Fruit fly (Drosophila melanogaster): ENCODE results near the gene CG1637.

CG1637 gene

dm6 chrX:10893208-10893607 is 15.5 kb upstream of the CG1637 start:
- TF ChIP-seq psq (optimal IDR thresholded peaks at IDR 0.05), result no peak
- TF ChIP-seq ttk (optimal IDR thresholded peaks at IDR 0.05), result no peak
- TF ChIP-seq Sin3A (optimal IDR thresholded peaks at IDR 0.05), result no peak
- no peak for TF ChIP-seq Myc (optimal IDR thresholded peaks at IDR 0.05)
- no peak for TF ChIP-seq h (optimal IDR thresholded peaks at IDR 0.05)
- no peak for TF ChIP-seq insv (optimal IDR thresholded peaks at IDR 0.05)

- TF ChIP-seq insv (optimal IDR thresholded peaks at IDR 0.05), result no peak
- TF ChIP-seq h (optimal IDR thresholded peaks at IDR 0.05), result no peak
- no peak for TF ChIP-seq Myc (optimal IDR thresholded peaks at IDR 0.05)
- no peak for TF ChIP-seq Sin3A (optimal IDR thresholded peaks at IDR 0.05)
- no peak for TF ChIP-seq psq (optimal IDR thresholded peaks at IDR 0.05)
- TF ChIP-seq ttk (optimal IDR thresholded peaks at IDR 0.05), result no peak
Observed at dm6 chrX:10891150-10891549, 13.5 kb upstream of the CG1637 start, which contains the start of gene Ork1. Ork1 (minus strand) TSS chrX:10891250.

dm6 chrX:10889955-10890617 is 12.4 kb upstream of the CG1637 start:
- TF ChIP-seq Sin3A (optimal IDR thresholded peaks at IDR 0.05) (no peak), ttk (optimal IDR thresholded peaks at IDR 0.05) (no peak), insv (optimal IDR thresholded peaks at IDR 0.05) (no peak), Myc (optimal IDR thresholded peaks at IDR 0.05) (no peak), h (optimal IDR thresholded peaks at IDR 0.05) (no peak), psq (optimal IDR thresholded peaks at IDR 0.05) (no peak)

dm6 chrX:10887643-10888042 is 9.9 kb upstream of the CG1637 start:
- no peak for TF ChIP-seq Sin3A (optimal IDR thresholded peaks at IDR 0.05)
- no peak for TF ChIP-seq insv (optimal IDR thresholded peaks at IDR 0.05)
- no peak for TF ChIP-seq ttk (optimal IDR thresholded peaks at IDR 0.05)
- no peak for TF ChIP-seq Myc (optimal IDR thresholded peaks at IDR 0.05)
- no peak for TF ChIP-seq psq (optimal IDR thresholded peaks at IDR 0.05)
- no peak for TF ChIP-seq h (optimal IDR thresholded peaks at IDR 0.05)

dm6 chrX:10886418-10886817 is 8.7 kb upstream of the CG1637 start:
- no peak for TF ChIP-seq Sin3A (optimal IDR thresholded peaks at IDR 0.05)
- no peak for TF ChIP-seq psq (optimal IDR thresholded peaks at IDR 0.05)
- no peak for TF ChIP-seq h (optimal IDR thresholded peaks at IDR 0.05)

- no peak for TF ChIP-seq ttk (optimal IDR thresholded peaks at IDR 0.05)
- no peak for TF ChIP-seq psq (optimal IDR thresholded peaks at IDR 0.05)
- TF ChIP-seq Sin3A (optimal IDR thresholded peaks at IDR 0.05), result no peak
- no peak for TF ChIP-seq Myc (optimal IDR thresholded peaks at IDR 0.05)
- no peak for TF ChIP-seq insv (optimal IDR thresholded peaks at IDR 0.05)
- TF ChIP-seq h (optimal IDR thresholded peaks at IDR 0.05), result no peak
Observed at dm6 chrX:10883740-10884139, 6.0 kb upstream of the CG1637 start.

dm6 chrX:10882786-10883185 is 5.1 kb upstream of the CG1637 start:
- TF ChIP-seq insv (optimal IDR thresholded peaks at IDR 0.05), result no peak
- TF ChIP-seq Sin3A (optimal IDR thresholded peaks at IDR 0.05), result no peak
- TF ChIP-seq Myc (optimal IDR thresholded peaks at IDR 0.05), result no peak
- no peak for TF ChIP-seq psq (optimal IDR thresholded peaks at IDR 0.05)
- no peak for TF ChIP-seq ttk (optimal IDR thresholded peaks at IDR 0.05)
- no peak for TF ChIP-seq h (optimal IDR thresholded peaks at IDR 0.05)

dm6 chrX:10876451-10876850 is 1.2 kb downstream of the CG1637 start:
- no peak for TF ChIP-seq insv (optimal IDR thresholded peaks at IDR 0.05)
- no peak for TF ChIP-seq psq (optimal IDR thresholded peaks at IDR 0.05)
- no peak for TF ChIP-seq ttk (optimal IDR thresholded peaks at IDR 0.05)
- no peak for TF ChIP-seq h (optimal IDR thresholded peaks at IDR 0.05)
- TF ChIP-seq Sin3A (optimal IDR thresholded peaks at IDR 0.05), result no peak
- no peak for TF ChIP-seq Myc (optimal IDR thresholded peaks at IDR 0.05)

- TF ChIP-seq insv (optimal IDR thresholded peaks at IDR 0.05) (no peak), h (optimal IDR thresholded peaks at IDR 0.05) (no peak), ttk (optimal IDR thresholded peaks at IDR 0.05) (no peak), psq (optimal IDR thresholded peaks at IDR 0.05) (no peak), Sin3A (optimal IDR thresholded peaks at IDR 0.05) (no peak), Myc (optimal IDR thresholded peaks at IDR 0.05) (no peak)
Observed at dm6 chrX:10869045-10869444, 8.6 kb downstream of the CG1637 start, which contains the start of gene CG2157. CG2157 (plus strand) TSS chrX:10869284.

- TF ChIP-seq Sin3A (optimal IDR thresholded peaks at IDR 0.05) (no peak), Myc (optimal IDR thresholded peaks at IDR 0.05) (no peak), psq (optimal IDR thresholded peaks at IDR 0.05) (no peak), ttk (optimal IDR thresholded peaks at IDR 0.05) (no peak), h (optimal IDR thresholded peaks at IDR 0.05) (no peak), insv (optimal IDR thresholded peaks at IDR 0.05) (no peak)
Observed at dm6 chrX:10867692-10868091, 10.0 kb downstream of the CG1637 start.

- TF ChIP-seq insv (optimal IDR thresholded peaks at IDR 0.05), result no peak
- TF ChIP-seq Myc (optimal IDR thresholded peaks at IDR 0.05), result no peak
- TF ChIP-seq h (optimal IDR thresholded peaks at IDR 0.05), result no peak
- TF ChIP-seq Sin3A (optimal IDR thresholded peaks at IDR 0.05), result no peak
- no peak for TF ChIP-seq ttk (optimal IDR thresholded peaks at IDR 0.05)
- no peak for TF ChIP-seq psq (optimal IDR thresholded peaks at IDR 0.05)
Observed at dm6 chrX:10865580-10866331, 11.9 kb downstream of the CG1637 start.

- TF ChIP-seq psq (optimal IDR thresholded peaks at IDR 0.05) (no peak), insv (optimal IDR thresholded peaks at IDR 0.05) (no peak), Myc (optimal IDR thresholded peaks at IDR 0.05) (no peak), ttk (optimal IDR thresholded peaks at IDR 0.05) (no peak), Sin3A (optimal IDR thresholded peaks at IDR 0.05) (no peak), h (optimal IDR thresholded peaks at IDR 0.05) (no peak)
Observed at dm6 chrX:10857853-10858252, 19.8 kb downstream of the CG1637 start.
